Fruit fly (Drosophila melanogaster) whole organism, adult: Measurements from ENCODE around the gene CG34266.
A peak's percentile ranks its signal among the peaks of the same experiment; 100 is the strongest.

Source experiments
- CG11617 ChIP-seq: fragments of 200-800 bp; sonication (Bioruptor generic); optimal IDR thresholded peaks from 2 replicates; lab custom pipeline; 2017; ENCODE audit warnings: mild to moderate bottlenecking, missing biosample characterization, missing genetic modification reagents, missing genetic modification characterization
- CG12768 ChIP-seq: fragments of 200-800 bp; sonication (Bioruptor generic); optimal IDR thresholded peaks from 2 replicates; lab custom pipeline; 2017; ENCODE audit warnings: missing biosample characterization, missing genetic modification characterization, mild to moderate bottlenecking, moderate library complexity, missing genetic modification reagents
- CG14711 ChIP-seq: fragments of 200-800 bp; sonication (Bioruptor generic); optimal IDR thresholded peaks from 2 replicates; lab custom pipeline; 2018; ENCODE audit warnings: missing biosample characterization, mild to moderate bottlenecking, missing genetic modification characterization, moderate library complexity
- CG1620 ChIP-seq: fragments of 200-800 bp; sonication (Bioruptor generic); optimal IDR thresholded peaks from 2 replicates; lab custom pipeline; 2016; ENCODE audit warnings: missing biosample characterization, missing genetic modification characterization
- CG33017 ChIP-seq: fragments of 200-800 bp; sonication (Bioruptor generic); optimal IDR thresholded peaks from 2 replicates; lab custom pipeline; 2018; ENCODE audit warnings: missing biosample characterization, mild to moderate bottlenecking, missing genetic modification characterization, moderate library complexity
- CG5204 ChIP-seq: fragments of 200-800 bp; sonication (Bioruptor generic); optimal IDR thresholded peaks from 2 replicates; lab custom pipeline; 2016; ENCODE audit warnings: missing biosample characterization, missing genetic modification characterization
- CG7045 ChIP-seq: fragments of 200-800 bp; sonication (Bioruptor generic); optimal IDR thresholded peaks from 2 replicates; lab custom pipeline; 2017; ENCODE audit warnings: missing biosample characterization, mild to moderate bottlenecking, missing genetic modification characterization
- CG7101 ChIP-seq: fragments of 200-800 bp; sonication (Bioruptor generic); optimal IDR thresholded peaks from 2 replicates; lab custom pipeline; 2018; ENCODE audit warnings: missing biosample characterization, mild to moderate bottlenecking, missing genetic modification characterization, moderate library complexity
- Clk ChIP-seq: fragments of 200-800 bp; sonication (Bioruptor generic); optimal IDR thresholded peaks from 2 replicates; lab custom pipeline; 2017; ENCODE audit warnings: missing biosample characterization, missing genetic modification characterization
- Crg-1 ChIP-seq: fragments of 200-800 bp; sonication (Bioruptor generic); optimal IDR thresholded peaks from 2 replicates; lab custom pipeline; 2016; ENCODE audit warnings: missing biosample characterization, missing genetic modification characterization
- Hr96 ChIP-seq: fragments of 200-800 bp; sonication (Bioruptor generic); optimal IDR thresholded peaks from 2 replicates; lab custom pipeline; 2016; ENCODE audit warnings: missing biosample characterization, missing genetic modification characterization
- Mnt ChIP-seq: fragments of 200-800 bp; sonication (Bioruptor generic); optimal IDR thresholded peaks from 2 replicates; lab custom pipeline; 2016; ENCODE audit warnings: missing biosample characterization, mild to moderate bottlenecking, missing genetic modification characterization
- bab1 ChIP-seq: fragments of 200-800 bp; sonication (Bioruptor generic); optimal IDR thresholded peaks from 3 replicates; lab custom pipeline; 2019; ENCODE audit warnings: missing biosample characterization, mild to moderate bottlenecking, missing genetic modification characterization, moderate library complexity
- cnc ChIP-seq, 2 experiments: fragments of >200 bp; optimal IDR thresholded peaks; 2 replicates each; lab custom pipeline; 2017
- kay ChIP-seq: fragments of 200-800 bp; sonication (Bioruptor generic); peaks from one replicate; lab custom pipeline; 2016; ENCODE audit warnings: missing biosample characterization, missing genetic modification characterization, borderline replicate concordance
- ovo ChIP-seq: fragments of 200-800 bp; sonication (Bioruptor generic); optimal IDR thresholded peaks from 2 replicates; lab custom pipeline; 2016; ENCODE audit warnings: missing biosample characterization, missing genetic modification characterization
- pad ChIP-seq: fragments of 200-800 bp; sonication (Bioruptor generic); optimal IDR thresholded peaks from 3 replicates; lab custom pipeline; 2017; ENCODE audit warnings: missing biosample characterization, missing genetic modification characterization, mild to moderate bottlenecking, moderate library complexity, missing genetic modification reagents
- tj ChIP-seq: fragments of 200-800 bp; sonication (Bioruptor generic); optimal IDR thresholded peaks from 3 replicates; lab custom pipeline; 2017; ENCODE audit warnings: missing biosample characterization, mild to moderate bottlenecking, missing genetic modification characterization, moderate library complexity
- toe ChIP-seq: fragments of 200-800 bp; sonication (Bioruptor generic); optimal IDR thresholded peaks from 2 replicates; lab custom pipeline; 2016; ENCODE audit warnings: missing biosample characterization, missing genetic modification characterization

The CG34266 gene

dm6 chr3L:4692177-4693134 lies 14.8 kb downstream of the CG34266 start, which contains the start of gene RhoGEF64C:
TSS of gene RhoGEF64C (plus strand) at chr3L:4692783.
- TF ChIP-seq tj (GFP tag; lab: Kevin White, UChicago) (peak; percentile 55), cnc (optimal IDR thresholded peaks at IDR 0.05; lab: Kevin White, UChicago) (no peak), ovo (GFP tag; lab: Kevin White, UChicago) (peak; percentile 13), CG7101 (tag; lab: Kevin White, UChicago) (no peak), pad (GFP tag; lab: Kevin White, UChicago) (no peak), CG14711 (no peak), bab1 (no peak), CG1620 (GFP tag; lab: Kevin White, UChicago) (no peak)

dm6 chr3L:4694823-4695222 lies 17.2 kb downstream of the CG34266 start, which contains the start of gene CG15876:
TSS of gene CG15876 (minus strand) at chr3L:4694845.
- TF ChIP-seq Clk (GFP tag; lab: Kevin White, UChicago), result no peak

dm6 chr3L:4696380-4696779 lies 18.7 kb downstream of the CG34266 start:
- TF ChIP-seq cnc (optimal IDR thresholded peaks at IDR 0.05; lab: Kevin White, UChicago) (no peak), CG7045 (GFP tag; lab: Kevin White, UChicago) (no peak), CG33017 (tag; lab: Kevin White, UChicago) (no peak), CG11617 (GFP tag; lab: Kevin White, UChicago) (no peak), CG5204 (no peak), CG14711 (no peak), Clk (GFP tag; lab: Kevin White, UChicago) (no peak), CG7101 (tag; lab: Kevin White, UChicago) (no peak), Crg-1 (GFP tag; lab: Kevin White, UChicago) (no peak), Hr96 (GFP tag; lab: Kevin White, UChicago) (no peak)

dm6 chr3L:4697301-4697700 lies 19.7 kb downstream of the CG34266 start, which contains the start of gene CG13713:
TSS of gene CG13713 (plus strand) at chr3L:4697601.
- TF ChIP-seq CG5204, result no peak
- no peak for TF ChIP-seq ovo (GFP tag; lab: Kevin White, UChicago)
- TF ChIP-seq CG33017 (tag; lab: Kevin White, UChicago), result no peak
- TF ChIP-seq bab1, result no peak
- no peak for TF ChIP-seq Crg-1 (GFP tag; lab: Kevin White, UChicago)
- no peak for TF ChIP-seq CG11617 (GFP tag; lab: Kevin White, UChicago)

- TF ChIP-seq CG33017 (tag; lab: Kevin White, UChicago), result no peak
- no peak for TF ChIP-seq bab1
- TF ChIP-seq Crg-1 (GFP tag; lab: Kevin White, UChicago), result no peak
- TF ChIP-seq CG5204, result peak; percentile 38
- no peak for TF ChIP-seq Clk (GFP tag; lab: Kevin White, UChicago)
- TF ChIP-seq CG7045 (GFP tag; lab: Kevin White, UChicago), result peak; percentile 46
- no peak for TF ChIP-seq ovo (GFP tag; lab: Kevin White, UChicago)
Measured at dm6 chr3L:4698032-4698431, 20.4 kb downstream of the CG34266 start.

- TF ChIP-seq kay (GFP tag; lab: Kevin White, UChicago) (no peak), tj (GFP tag; lab: Kevin White, UChicago) (peak; percentile 83), CG7045 (GFP tag; lab: Kevin White, UChicago) (no peak)
Measured at dm6 chr3L:4698496-4698895, 20.9 kb downstream of the CG34266 start.

dm6 chr3L:4700091-4700490 lies 22.5 kb downstream of the CG34266 start:
- TF ChIP-seq CG33017 (tag; lab: Kevin White, UChicago) (no peak), Hr96 (GFP tag; lab: Kevin White, UChicago) (no peak), Crg-1 (GFP tag; lab: Kevin White, UChicago) (no peak), tj (GFP tag; lab: Kevin White, UChicago) (no peak)

dm6 chr3L:4702003-4702402 lies 24.4 kb downstream of the CG34266 start:
- TF ChIP-seq toe (GFP tag; lab: Kevin White, UChicago) (no peak), CG5204 (no peak), CG1620 (GFP tag; lab: Kevin White, UChicago) (no peak), Hr96 (GFP tag; lab: Kevin White, UChicago) (no peak), CG7101 (tag; lab: Kevin White, UChicago) (no peak), CG14711 (no peak), Mnt (GFP tag; lab: Kevin White, UChicago) (no peak), kay (GFP tag; lab: Kevin White, UChicago) (no peak), bab1 (no peak), tj (GFP tag; lab: Kevin White, UChicago) (no peak), cnc (optimal IDR thresholded peaks at IDR 0.05; lab: Kevin White, UChicago) (no peak), pad (GFP tag; lab: Kevin White, UChicago) (no peak), CG33017 (tag; lab: Kevin White, UChicago) (no peak), CG11617 (GFP tag; lab: Kevin White, UChicago) (no peak), CG12768 (GFP tag; lab: Kevin White, UChicago) (no peak)
